Worm (Caenorhabditis elegans) whole organism, dauer: ENCODE results near the gene pigs-1.

Experiments used
- unc-62 ChIP-seq: sonication (generic microtip); optimal IDR thresholded peaks from 2 replicates; lab custom pipeline; 2017; ENCODE audit warnings: missing biosample characterization, missing genetic modification reagents, missing genetic modification characterization

The pigs-1 gene

DNA sequence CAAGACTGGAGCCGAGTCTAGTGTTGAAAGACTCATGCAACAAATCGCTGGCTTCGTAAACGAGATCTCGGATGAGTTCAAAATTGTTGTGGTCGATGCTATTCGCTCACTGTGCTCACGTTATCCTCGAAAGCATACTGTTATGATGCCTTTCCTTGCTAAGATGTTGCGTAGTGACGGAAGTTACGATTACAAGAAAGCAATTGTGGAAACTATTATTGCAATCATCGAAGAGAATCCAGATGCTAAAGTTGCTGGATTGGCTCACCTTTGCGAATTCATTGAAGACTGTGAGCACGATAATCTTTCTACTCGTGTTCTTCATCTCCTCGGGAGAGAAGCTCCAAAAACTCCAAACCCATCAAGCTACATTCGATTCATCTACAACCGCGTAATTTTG lies 4.6 kb upstream of the pigs-1 start:
- no peak for TF ChIP-seq unc-62

ce11 chrIV:10151439-10151997 lies 2.7 kb upstream of the pigs-1 start, which contains the start of gene copg-1:
TSS of gene copg-1 (plus strand) at chrIV:10151947.
- TF ChIP-seq unc-62, result no peak

- no peak for TF ChIP-seq unc-62
Observed at ce11 chrIV:10150552-10151004, 1.7 kb upstream of the pigs-1 start, which contains the start of gene tsp-12. TSS of gene tsp-12 (minus strand) at chrIV:10150602.

ce11 chrIV:10146885-10147284 lies 2.0 kb downstream of the pigs-1 start, which contains the start of gene T14G10.8:
TSS of gene T14G10.8 (minus strand) at chrIV:10146985.
- TF ChIP-seq unc-62, result no peak

DNA sequence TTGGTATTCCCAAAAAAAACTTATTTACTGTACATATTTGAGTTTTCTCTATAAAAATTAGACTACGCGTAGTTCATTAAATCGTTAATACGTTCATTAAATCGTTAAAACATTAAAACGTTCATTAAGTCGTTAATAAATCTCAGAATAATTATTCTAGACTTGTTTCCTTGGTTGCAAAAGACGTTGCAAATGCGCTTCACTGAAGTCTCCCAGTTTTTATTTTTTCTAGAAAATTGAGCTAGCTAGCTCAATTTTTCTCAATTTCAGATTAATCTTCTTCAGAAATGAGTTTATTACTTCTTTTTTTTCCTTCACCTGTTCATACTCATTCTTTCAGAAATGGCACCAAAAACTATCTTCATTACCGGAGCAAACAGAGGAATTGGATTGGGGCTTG lies 3.9 kb downstream of the pigs-1 start:
- TF ChIP-seq unc-62, result no peak

DNA sequence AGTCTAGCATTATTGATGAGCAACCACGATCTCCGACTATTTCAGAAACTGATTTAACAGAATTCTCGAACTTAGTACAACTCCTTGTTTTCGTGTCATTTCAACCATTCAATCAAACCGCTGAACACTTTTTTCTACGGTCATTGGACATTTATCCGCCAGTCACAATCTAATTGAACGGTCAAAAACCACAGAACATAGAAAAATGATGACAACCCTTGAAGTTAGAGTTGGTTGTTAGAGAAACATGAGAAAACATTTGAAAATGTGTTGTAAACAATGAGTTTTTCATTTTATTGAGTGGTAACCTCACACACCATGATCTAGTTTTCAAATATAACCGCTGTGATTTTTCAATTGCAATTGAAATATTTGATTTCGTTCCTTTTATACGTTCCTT lies 4.4 kb downstream of the pigs-1 start:
- TF ChIP-seq unc-62, result no peak

DNA sequence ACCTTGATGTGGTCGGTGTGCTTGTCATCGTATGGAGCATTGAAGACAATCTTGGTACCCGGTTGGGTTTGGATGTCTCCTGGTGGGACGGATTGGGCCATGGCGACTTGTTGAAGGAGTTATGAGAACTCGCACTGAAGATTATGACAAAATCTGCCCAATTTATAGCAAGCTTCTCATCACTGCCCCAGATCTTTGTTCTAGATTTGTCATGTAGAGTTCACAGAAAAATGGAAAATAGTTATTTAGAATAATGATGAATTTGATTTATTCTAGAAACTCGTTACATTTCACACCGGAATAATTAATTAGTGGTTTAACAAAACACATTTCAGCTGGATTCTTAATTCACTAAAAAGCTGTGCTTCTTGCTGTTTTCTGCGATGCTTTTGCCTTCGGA lies 5.2 kb downstream of the pigs-1 start, which contains the start of gene msp-38:
msp-38 (minus strand) TSS at position 101 of the 400 bp plus-strand sequence.
- TF ChIP-seq unc-62, result no peak

ce11 chrIV:10141930-10142505 lies 6.8 kb downstream of the pigs-1 start, which contains the start of the genes gst-2, gst-4 and dhs-12:
TSS of gene gst-2 (minus strand) at chrIV:10142061.
TSS of gene gst-4 (plus strand) at chrIV:10142225.
TSS of gene dhs-12 (plus strand) at chrIV:10142455.
- TF ChIP-seq unc-62, result no peak

DNA sequence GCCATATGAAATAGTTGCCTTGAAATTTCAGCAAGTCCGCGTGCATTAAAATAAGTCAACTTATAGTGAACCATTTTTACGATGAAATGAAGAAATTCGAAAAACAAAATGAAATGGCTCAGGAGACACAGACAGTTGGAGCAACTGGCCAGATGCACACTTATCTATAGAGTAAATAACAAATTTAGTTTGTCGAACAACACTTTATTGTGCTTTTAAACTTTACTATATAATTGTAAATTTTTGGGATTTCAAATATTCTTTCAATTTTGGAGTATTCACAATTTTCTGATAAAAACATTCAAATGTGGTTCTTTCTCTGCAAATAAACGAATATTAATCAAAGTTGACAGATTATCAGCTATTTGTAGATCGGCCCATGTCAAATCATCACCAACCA lies 8.7 kb downstream of the pigs-1 start, which contains the start of gene gst-3:
gst-3 (minus strand) TSS at position 101 of the 400 bp plus-strand sequence.
- TF ChIP-seq unc-62, result no peak

ce11 chrIV:10137804-10138203 lies 11.0 kb downstream of the pigs-1 start, which contains the start of gene K08F4.12:
TSS of gene K08F4.12 (plus strand) at chrIV:10138104.
- TF ChIP-seq unc-62, result no peak

DNA sequence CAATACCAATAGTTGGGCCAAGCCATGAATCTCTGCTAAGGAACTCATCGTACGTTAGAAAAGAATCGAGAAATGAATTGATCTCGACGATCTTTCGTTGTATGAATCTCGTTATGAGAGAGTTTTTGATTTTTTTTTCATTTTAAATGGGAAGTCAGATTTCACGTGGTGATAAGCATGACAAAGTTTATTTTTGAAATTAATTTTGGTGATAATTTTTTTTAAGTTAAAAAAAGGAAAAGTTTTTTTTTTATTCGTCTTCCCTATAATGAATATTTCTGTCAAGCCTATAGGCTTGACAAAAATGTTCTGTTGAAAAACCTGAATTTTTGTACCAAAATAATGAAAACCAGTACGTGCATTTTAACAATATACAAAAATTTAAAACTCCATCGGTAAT lies 13.0 kb downstream of the pigs-1 start, which contains the start of gene K08F4.5:
K08F4.5 (minus strand) TSS at position 101 of the 400 bp plus-strand sequence.
- no peak for TF ChIP-seq unc-62

DNA sequence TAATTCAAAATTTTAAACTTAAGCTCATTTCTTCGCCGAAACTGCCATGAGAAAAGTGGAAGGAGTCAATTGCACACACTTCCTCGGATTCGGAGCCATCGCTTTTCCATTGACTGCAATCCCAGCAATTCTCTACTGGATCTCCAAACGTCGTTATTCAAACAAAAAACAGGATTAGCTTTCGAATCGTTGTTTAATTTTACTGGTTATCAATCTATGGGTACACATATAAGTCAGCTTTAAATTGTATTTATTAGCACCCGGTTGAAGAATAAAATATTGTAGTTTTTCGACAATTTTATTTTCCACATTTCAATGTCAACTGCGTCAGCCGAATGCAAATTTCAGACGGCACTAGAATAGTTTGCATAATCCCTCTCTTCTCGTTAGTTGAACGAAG lies 18.9 kb downstream of the pigs-1 start, which contains the start of gene glt-3:
glt-3 (plus strand) TSS at position 301 of the 400 bp plus-strand sequence.
- no peak for TF ChIP-seq unc-62

DNA sequence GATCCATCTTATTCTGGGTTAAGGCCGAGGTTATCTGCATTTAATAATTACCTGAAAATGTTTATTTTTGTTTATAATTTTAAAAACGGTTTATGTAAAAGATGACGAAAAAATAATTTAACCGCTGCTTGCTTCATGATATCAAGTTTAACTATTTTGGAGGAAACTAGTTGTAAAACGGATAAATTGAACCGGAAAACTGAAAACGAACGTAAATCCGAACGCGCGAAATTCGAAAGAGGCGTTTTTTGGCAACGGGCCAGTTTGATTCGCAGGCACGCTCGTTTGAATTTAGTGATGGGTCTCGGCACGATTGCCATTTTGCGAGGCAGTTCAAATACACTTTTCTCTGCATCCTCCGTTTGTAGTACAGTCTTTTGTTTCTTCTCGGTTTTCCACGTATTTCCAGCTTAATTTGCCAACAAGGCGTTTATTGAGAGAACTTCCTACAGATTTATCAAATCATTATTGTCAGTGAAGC lies 19.9 kb downstream of the pigs-1 start, which contains the start of the genes gtbp-1 and K08F4.3:
gtbp-1 (minus strand) TSS at position 51 of the 481 bp plus-strand sequence.
K08F4.3 (plus strand) TSS at position 352 of the 481 bp plus-strand sequence.
- TF ChIP-seq unc-62, result no peak

DNA sequence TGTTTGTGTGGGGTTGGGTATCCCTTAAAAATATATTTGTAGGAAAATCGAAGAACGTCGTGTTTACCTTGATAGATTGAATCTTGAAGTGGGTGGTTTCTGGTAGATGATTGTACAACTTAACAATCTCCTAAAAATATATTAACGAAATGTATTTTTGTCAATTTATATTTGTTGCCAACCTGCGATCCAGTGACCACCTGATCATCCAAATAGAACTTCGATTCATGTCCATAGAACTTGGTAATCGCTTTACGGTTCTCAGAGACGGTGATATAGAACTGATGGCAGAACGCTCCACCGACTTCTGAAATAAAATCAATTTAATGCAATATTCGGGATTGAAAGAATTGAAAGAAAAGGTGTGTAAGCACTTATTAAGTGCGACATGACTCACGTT lies 20.4 kb downstream of the pigs-1 start:
- TF ChIP-seq unc-62, result no peak

- TF ChIP-seq unc-62, result no peak
Observed at ce11 chrIV:10126544-10126943, 22.3 kb downstream of the pigs-1 start, which contains the start of gene ctf-18. TSS of gene ctf-18 (minus strand) at chrIV:10126644.

DNA sequence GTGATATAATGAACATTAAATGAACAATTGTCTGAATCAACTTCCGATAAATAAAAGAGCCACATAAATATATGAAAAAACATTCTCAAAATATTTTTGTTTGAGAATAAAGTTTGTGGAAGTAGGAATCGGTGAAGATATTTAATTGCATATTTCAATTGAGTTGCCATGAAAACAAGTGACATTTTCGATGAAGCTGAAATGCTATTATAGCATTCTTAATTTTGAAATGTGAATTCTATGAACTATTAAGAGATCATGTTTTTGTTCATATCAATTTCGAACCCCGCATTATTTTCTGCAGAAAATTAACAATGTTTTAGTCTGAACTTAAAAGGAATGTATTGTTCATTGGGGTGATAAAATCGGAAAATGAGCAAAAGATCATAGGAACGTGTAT lies 26.6 kb downstream of the pigs-1 start, which contains the start of gene irld-21:
irld-21 (minus strand) TSS at position 101 of the 400 bp plus-strand sequence.
- no peak for TF ChIP-seq unc-62

DNA sequence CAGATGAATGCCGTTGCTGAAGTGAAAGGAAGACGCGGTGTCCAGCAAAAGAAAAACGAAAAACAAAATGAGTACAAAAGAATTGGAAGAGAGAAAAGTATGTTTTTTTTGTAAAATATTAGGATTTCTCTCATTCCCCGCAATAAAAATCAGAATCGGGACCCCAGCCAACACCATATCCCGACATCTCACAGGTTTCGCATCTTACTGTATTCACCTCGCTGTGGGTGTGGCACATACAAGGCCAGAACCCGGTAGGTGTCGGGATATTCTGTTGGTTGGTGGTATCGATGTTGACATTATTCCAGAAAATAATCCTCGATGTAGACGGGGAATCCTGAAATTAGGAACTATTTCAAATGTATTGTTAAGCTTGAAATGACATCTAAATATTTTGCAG lies 32.1 kb downstream of the pigs-1 start:
- TF ChIP-seq unc-62, result no peak
